Fruit fly (Drosophila melanogaster): ENCODE measurements around the gene CG43935.

DNA sequence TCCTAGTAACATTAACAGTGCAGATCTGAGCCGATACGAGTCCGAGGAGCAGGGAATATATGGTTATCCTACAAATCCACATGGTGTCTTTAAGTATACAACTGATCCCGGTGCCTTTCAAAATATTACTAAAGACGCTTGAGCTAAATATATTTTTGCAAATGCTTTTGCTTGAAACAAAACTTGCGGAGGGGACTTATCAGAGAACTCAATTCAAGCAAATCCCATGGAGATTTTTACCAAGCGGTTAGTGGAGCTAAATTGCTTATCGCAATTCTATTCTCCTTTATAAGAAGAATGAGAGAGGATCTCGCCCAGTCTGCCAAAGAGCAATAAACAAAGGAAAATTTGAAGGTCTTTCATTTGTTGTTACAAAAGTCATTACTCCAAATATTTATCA lies 34.3 kb downstream of the CG43935 start, which contains the start of gene eater:
- TF ChIP-seq psq (optimal IDR thresholded peaks at IDR 0.05) (no peak), insv (optimal IDR thresholded peaks at IDR 0.05) (no peak), h (optimal IDR thresholded peaks at IDR 0.05) (no peak), Myc (optimal IDR thresholded peaks at IDR 0.05) (no peak), ttk (optimal IDR thresholded peaks at IDR 0.05) (no peak)
